Worm (Caenorhabditis elegans) whole organism, early embryonic: Measurements from ENCODE around the gene clec-230.

Experiments
- ama-1 ChIP-seq: fragments of 150-350 bp; optimal IDR thresholded peaks from 2 replicates; lab custom pipeline; 2014
- ceh-36 ChIP-seq: sonication (generic microtip); optimal IDR thresholded peaks from 2 replicates; lab custom pipeline; 2016; ENCODE audit warnings: missing genetic modification characterization, inconsistent platforms, missing compliant biosample characterization
- flt-1 ChIP-seq: fragments of 200-800 bp; sonication (Bioruptor generic); IDR thresholded peaks from 2 replicates; pipeline ENCODE4 v1.3.6; 2022; ENCODE audit warnings: missing genetic modification characterization, missing compliant biosample characterization
- sea-1 ChIP-seq: fragments of 200-800 bp; sonication (Bioruptor generic); conservative IDR thresholded peaks from 2 replicates; pipeline ENCODE4 v1.3.6; 2022; ENCODE audit warnings: missing genetic modification characterization, missing compliant biosample characterization

DNA sequence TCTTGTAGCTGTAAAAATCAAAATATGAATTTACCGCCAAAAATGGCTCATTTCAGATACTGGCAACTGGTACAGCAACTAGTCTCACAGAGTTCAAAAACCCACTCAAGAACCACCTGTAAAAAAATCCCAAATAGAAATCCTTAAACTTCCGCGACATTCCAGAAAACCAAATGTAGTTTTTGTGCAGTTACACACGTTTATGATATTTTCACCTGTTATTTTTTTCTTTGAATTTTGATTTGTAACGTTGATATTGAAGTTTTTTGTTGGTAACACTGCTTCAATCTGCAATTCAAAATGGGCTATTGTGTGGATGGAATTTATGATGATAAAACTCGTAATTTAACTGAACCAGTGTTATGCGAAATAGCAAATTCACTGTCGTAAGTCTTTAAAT is 16.1 kb downstream of the clec-230 start, which contains the start of gene srw-113:
- TF ChIP-seq sea-1 (no peak), ama-1 (no peak), flt-1 (no peak), ceh-36 (tag; lab: Kevin White, UChicago) (no peak)
